Fruit fly (Drosophila melanogaster) whole organism, embryonic: ENCODE data around the gene CG32801.

ENCODE experiments used
- ATbp ChIP-seq: fragments of 200-800 bp; sonication (Bioruptor generic); optimal IDR thresholded peaks from 2 replicates; lab custom pipeline; 2017; ENCODE audit warnings: missing biosample characterization, mild to moderate bottlenecking, missing genetic modification characterization, missing genetic modification reagents
- CG10366 ChIP-seq: fragments of 200-800 bp; sonication (Bioruptor generic); IDR thresholded peaks from 2 replicates; pipeline ENCODE4 v1.3.6; 2022; ENCODE audit warnings: missing biosample characterization, missing genetic modification characterization
- CG11247 ChIP-seq: fragments of 200-800 bp; sonication (Bioruptor generic); IDR thresholded peaks from 2 replicates; pipeline ENCODE4 v1.3.6; 2022; ENCODE audit warnings: missing biosample characterization, missing genetic modification characterization
- CG11504 ChIP-seq: fragments of 200-800 bp; sonication (Bioruptor generic); optimal IDR thresholded peaks from 3 replicates; lab custom pipeline; 2019; ENCODE audit warnings: missing biosample characterization, mild to moderate bottlenecking, missing genetic modification characterization, moderate library complexity
- CG12071 ChIP-seq: fragments of 200-800 bp; sonication (Bioruptor generic); optimal IDR thresholded peaks from 3 replicates; lab custom pipeline; 2018; ENCODE audit warnings: missing biosample characterization, mild to moderate bottlenecking, missing genetic modification characterization
- CG1233 ChIP-seq: fragments of 200-800 bp; sonication (Bioruptor generic); optimal IDR thresholded peaks from 4 replicates; lab custom pipeline; 2018; ENCODE audit warnings: missing biosample characterization, mild to moderate bottlenecking, missing genetic modification characterization
- CG12659 ChIP-seq: fragments of 200-800 bp; sonication (Bioruptor generic); optimal IDR thresholded peaks from 3 replicates; lab custom pipeline; 2017; ENCODE audit warnings: mild to moderate bottlenecking, missing biosample characterization, missing genetic modification reagents, missing genetic modification characterization
- CG13123 ChIP-seq: fragments of 200-800 bp; sonication (Bioruptor generic); optimal IDR thresholded peaks from 2 replicates; lab custom pipeline; 2016; ENCODE audit warnings: missing biosample characterization, missing genetic modification characterization
- CG13287 ChIP-seq: fragments of 200-800 bp; sonication (Bioruptor generic); IDR thresholded peaks from 2 replicates; pipeline ENCODE4 v1.3.6; 2022; ENCODE audit warnings: missing biosample characterization, missing genetic modification characterization; ENCODE audit not compliant: partially characterized antibody
- CG13624 ChIP-seq: fragments of 200-800 bp; sonication (Bioruptor generic); optimal IDR thresholded peaks from 2 replicates; lab custom pipeline; 2016; ENCODE audit warnings: missing biosample characterization, missing genetic modification characterization
- CG18262 ChIP-seq: fragments of 200-800 bp; optimal IDR thresholded peaks from 3 replicates; lab custom pipeline; 2019; ENCODE audit warnings: missing biosample characterization, mild to moderate bottlenecking, missing genetic modification characterization, moderate library complexity
- CG18599 ChIP-seq: fragments of 200-800 bp; sonication (Bioruptor generic); optimal IDR thresholded peaks from 3 replicates; lab custom pipeline; 2017; ENCODE audit warnings: missing biosample characterization, missing genetic modification characterization, mild to moderate bottlenecking, moderate library complexity, missing genetic modification reagents
- CG2875 ChIP-seq: fragments of 200-800 bp; sonication (Bioruptor generic); optimal IDR thresholded peaks from 2 replicates; lab custom pipeline; 2017; ENCODE audit warnings: missing biosample characterization, mild to moderate bottlenecking, missing genetic modification characterization, missing genetic modification reagents
- CG31224 ChIP-seq: fragments of 200-800 bp; sonication (Bioruptor generic); IDR thresholded peaks from 2 replicates; pipeline ENCODE4 v1.3.6; 2022; ENCODE audit warnings: missing biosample characterization, missing genetic modification characterization
- CG42726 ChIP-seq: fragments of 200-800 bp; sonication (Bioruptor generic); IDR thresholded peaks from 2 replicates; pipeline ENCODE4 v1.3.6; 2022; ENCODE audit warnings: missing biosample characterization, missing genetic modification characterization; ENCODE audit not compliant: partially characterized antibody
- CG6689 ChIP-seq: fragments of 200-800 bp; sonication (Bioruptor generic); IDR thresholded peaks from 2 replicates; pipeline ENCODE4 v1.3.6; 2022; ENCODE audit warnings: missing biosample characterization, missing genetic modification characterization
- CG6765 ChIP-seq: fragments of 200-800 bp; sonication (Bioruptor generic); optimal IDR thresholded peaks from 3 replicates; lab custom pipeline; 2017; ENCODE audit warnings: missing biosample characterization, mild to moderate bottlenecking, missing genetic modification characterization
- CG7786 ChIP-seq: fragments of 200-800 bp; sonication (Bioruptor generic); optimal IDR thresholded peaks from 2 replicates; lab custom pipeline; 2016; ENCODE audit warnings: missing biosample characterization, missing genetic modification characterization
- CG8359 ChIP-seq: fragments of 200-800 bp; sonication (Bioruptor generic); optimal IDR thresholded peaks from 2 replicates; lab custom pipeline; 2017; ENCODE audit warnings: missing biosample characterization, mild to moderate bottlenecking, missing genetic modification characterization, borderline replicate concordance
- CG9437 ChIP-seq: fragments of 200-800 bp; sonication (Bioruptor generic); optimal IDR thresholded peaks from 2 replicates; lab custom pipeline; 2018; ENCODE audit warnings: missing biosample characterization, mild to moderate bottlenecking, missing genetic modification characterization
- D19A ChIP-seq: fragments of 200-800 bp; optimal IDR thresholded peaks from 3 replicates; lab custom pipeline; 2019; ENCODE audit warnings: missing biosample characterization, mild to moderate bottlenecking, missing genetic modification characterization, moderate library complexity
- Ets65A ChIP-seq: fragments of 200-800 bp; sonication (Bioruptor generic); peaks from one replicate; lab custom pipeline; 2016; ENCODE audit warnings: missing biosample characterization, missing genetic modification characterization
- Fer1 ChIP-seq: fragments of 200-800 bp; sonication (Bioruptor generic); optimal IDR thresholded peaks from 2 replicates; lab custom pipeline; 2017; ENCODE audit warnings: missing biosample characterization, mild to moderate bottlenecking, missing genetic modification characterization
- Gug ChIP-seq: fragments of 200-800 bp; sonication (Bioruptor generic); IDR thresholded peaks from 4 replicates; pipeline ENCODE4 v1.3.6; 2022; ENCODE audit warnings: missing biosample characterization, missing genetic modification characterization
- H2.0 ChIP-seq: fragments of 200-800 bp; sonication (Bioruptor generic); IDR thresholded peaks from 2 replicates; pipeline ENCODE4 v1.3.6; 2022; ENCODE audit warnings: missing biosample characterization, missing genetic modification characterization
- HHEX ChIP-seq: fragments of 200-800 bp; sonication (Bioruptor generic); optimal IDR thresholded peaks from 3 replicates; lab custom pipeline; 2017; ENCODE audit warnings: missing biosample characterization, mild to moderate bottlenecking, missing genetic modification characterization, missing genetic modification reagents
- Hmx ChIP-seq: fragments of 200-800 bp; sonication (Bioruptor generic); optimal IDR thresholded peaks from 2 replicates; lab custom pipeline; 2016; ENCODE audit warnings: missing biosample characterization, missing genetic modification characterization
- Hsf ChIP-seq: fragments of 200-800 bp; sonication (Bioruptor generic); optimal IDR thresholded peaks from 3 replicates; lab custom pipeline; 2016; ENCODE audit warnings: missing biosample characterization, missing genetic modification characterization
- NC2β ChIP-seq: fragments of 200-800 bp; sonication (Bioruptor generic); optimal IDR thresholded peaks from 2 replicates; lab custom pipeline; 2016; ENCODE audit warnings: missing biosample characterization, missing genetic modification characterization
- Oli ChIP-seq: fragments of 200-800 bp; sonication (Bioruptor generic); optimal IDR thresholded peaks from 2 replicates; lab custom pipeline; 2018; ENCODE audit warnings: missing biosample characterization, mild to moderate bottlenecking, missing genetic modification characterization, moderate library complexity
- PHDP ChIP-seq: fragments of 200-800 bp; sonication (Bioruptor generic); optimal IDR thresholded peaks from 3 replicates; lab custom pipeline; 2018; ENCODE audit warnings: missing biosample characterization, mild to moderate bottlenecking, missing genetic modification characterization, moderate library complexity
- Rx ChIP-seq: fragments of 200-800 bp; sonication (Bioruptor generic); IDR thresholded peaks from 2 replicates; pipeline ENCODE4 v1.3.6; 2022; ENCODE audit warnings: missing biosample characterization, missing genetic modification characterization
- Six4 ChIP-seq: fragments of 200-800 bp; sonication (Bioruptor generic); optimal IDR thresholded peaks from 2 replicates; lab custom pipeline; 2016; ENCODE audit warnings: missing biosample characterization, missing genetic modification characterization
- Sox102F ChIP-seq: fragments of 200-800 bp; sonication (Bioruptor generic); optimal IDR thresholded peaks from 2 replicates; lab custom pipeline; 2018; ENCODE audit warnings: missing biosample characterization, mild to moderate bottlenecking, missing genetic modification characterization, moderate library complexity
- Ssrp ChIP-seq: fragments of 200-800 bp; sonication (Bioruptor generic); optimal IDR thresholded peaks from 2 replicates; lab custom pipeline; 2018; ENCODE audit warnings: missing biosample characterization, mild to moderate bottlenecking, missing genetic modification characterization, moderate library complexity
- bab2 ChIP-seq: fragments of 200-800 bp; sonication (Bioruptor generic); optimal IDR thresholded peaks from 2 replicates; lab custom pipeline; 2016; ENCODE audit warnings: missing biosample characterization, missing genetic modification characterization
- dati ChIP-seq: fragments of 200-800 bp; sonication (Bioruptor generic); IDR thresholded peaks from 2 replicates; pipeline ENCODE4 v1.3.6; 2022; ENCODE audit warnings: missing biosample characterization, missing genetic modification characterization
- grau ChIP-seq: fragments of 200-800 bp; optimal IDR thresholded peaks from 3 replicates; lab custom pipeline; 2019; ENCODE audit warnings: missing biosample characterization, mild to moderate bottlenecking, missing genetic modification characterization, moderate library complexity
- gro ChIP-seq: fragments of 200-800 bp; sonication (Bioruptor generic); optimal IDR thresholded peaks from 2 replicates; lab custom pipeline; 2016; ENCODE audit warnings: missing biosample characterization, missing genetic modification characterization
- hth ChIP-seq: fragments of >200 bp; optimal IDR thresholded peaks from 2 replicates; lab custom pipeline; 2017; ENCODE audit warnings: inconsistent platforms
- maf-S ChIP-seq: fragments of 200-800 bp; sonication (Bioruptor generic); optimal IDR thresholded peaks from 2 replicates; lab custom pipeline; 2016; ENCODE audit warnings: missing biosample characterization, missing genetic modification characterization
- pan ChIP-seq, 4 experiments: fragments of >200 bp in 3 of 4; fragments of 200-800 bp in 1 of 4; sonication (Bioruptor generic) in 1 of 4; optimal IDR thresholded peaks in 3 of 4; IDR thresholded peaks in 1 of 4; 2 replicates each; pipeline versions ENCODE4 v1.3.6 to Lab custom; 2017 to 2022; ENCODE audit warnings: missing biosample characterization in 2 of 4, missing genetic modification characterization in 2 of 4, mixed read lengths in 1 of 4
- ro ChIP-seq: fragments of 200-800 bp; sonication (Bioruptor generic); IDR thresholded peaks from 2 replicates; pipeline ENCODE4 v1.3.6; 2022; ENCODE audit warnings: missing biosample characterization, missing genetic modification characterization
- salm ChIP-seq: fragments of 200-800 bp; sonication (Bioruptor generic); optimal IDR thresholded peaks from 2 replicates; lab custom pipeline; 2018; ENCODE audit warnings: missing biosample characterization, mild to moderate bottlenecking, missing genetic modification characterization
- shn ChIP-seq: fragments of 200-800 bp; sonication (Bioruptor generic); optimal IDR thresholded peaks from 3 replicates; lab custom pipeline; 2016; ENCODE audit warnings: missing biosample characterization, missing genetic modification characterization
- sima ChIP-seq: fragments of 200-800 bp; sonication (Bioruptor generic); optimal IDR thresholded peaks from 2 replicates; lab custom pipeline; 2016; ENCODE audit warnings: missing biosample characterization, missing genetic modification characterization
- slbo ChIP-seq: fragments of 200-800 bp; sonication (Bioruptor generic); IDR thresholded peaks from 2 replicates; pipeline ENCODE4 v1.3.6; 2022; ENCODE audit warnings: missing biosample characterization, missing genetic modification characterization
- tap ChIP-seq: fragments of 200-800 bp; optimal IDR thresholded peaks from 3 replicates; lab custom pipeline; 2019; ENCODE audit warnings: missing biosample characterization, mild to moderate bottlenecking, missing genetic modification characterization, moderate library complexity
- toy ChIP-seq: fragments of 200-800 bp; sonication (Bioruptor generic); IDR thresholded peaks from 2 replicates; pipeline ENCODE4 v1.3.6; 2022; ENCODE audit warnings: missing biosample characterization, missing genetic modification characterization
- unpg ChIP-seq: fragments of 200-800 bp; sonication (Bioruptor generic); optimal IDR thresholded peaks from 3 replicates; lab custom pipeline; 2018; ENCODE audit warnings: missing biosample characterization, mild to moderate bottlenecking, missing genetic modification characterization, moderate library complexity

CG32801 gene

DNA sequence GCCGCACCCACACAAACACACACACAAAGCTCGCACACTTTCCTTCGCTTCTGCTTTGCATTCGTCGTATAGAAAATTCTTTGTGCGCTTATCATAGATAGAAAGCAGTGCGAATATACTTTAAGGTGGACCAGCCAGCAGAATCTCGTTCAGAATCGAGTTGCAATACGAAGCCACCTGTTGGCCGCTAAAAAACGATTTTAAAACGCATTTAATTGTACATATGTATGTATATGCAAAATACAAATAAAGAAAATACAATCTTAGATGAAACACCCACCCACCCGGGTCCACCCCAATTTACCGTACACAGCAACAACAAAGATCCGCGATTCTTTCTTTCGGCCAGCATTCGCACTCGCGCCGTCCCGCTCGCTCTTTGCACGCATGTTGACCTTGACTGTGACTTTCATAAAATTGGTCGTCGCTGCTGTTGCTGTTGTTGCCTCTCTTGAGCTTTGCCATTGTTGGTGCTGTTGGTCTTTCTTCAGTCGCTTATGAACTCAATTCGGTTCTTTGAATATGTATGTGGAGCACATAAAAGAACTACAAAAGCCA is 45.6 kb upstream of the CG32801 start (continued):
- TF ChIP-seq shn (GFP tag; lab: Kevin White, UChicago), result no peak
- peak; percentile 51; the same call in 1 of the 2 replicates for TF ChIP-seq CG11247 (GFP tag; lab: Robert Waterston, UW)
- TF ChIP-seq Gug, result peak; percentile 38; the same call in 1 of the 4 replicates
- TF ChIP-seq Ets65A (GFP tag; lab: Kevin White, UChicago), result peak; percentile 60
- no peak for TF ChIP-seq D19A (tag; lab: Kevin White, UChicago)
- peak; percentile 70 for TF ChIP-seq gro (GFP tag; lab: Kevin White, UChicago)
- TF ChIP-seq maf-S (GFP tag; lab: Kevin White, UChicago), result peak; percentile 33
- TF ChIP-seq bab2 (GFP tag; lab: Kevin White, UChicago), result peak; percentile 12
- TF ChIP-seq HHEX (GFP tag; lab: Kevin White, UChicago), result peak; percentile 49
- peak; percentile 32 for TF ChIP-seq CG13624 (GFP tag; lab: Kevin White, UChicago)
- peak; percentile 45 for TF ChIP-seq CG10366 (GFP tag; lab: Robert Waterston, UW)
- TF ChIP-seq slbo (GFP tag; lab: Robert Waterston, UW), result peak; percentile 81
- TF ChIP-seq CG6765, result peak; percentile 62
- TF ChIP-seq CG11504, result peak; percentile 22
- TF ChIP-seq Ssrp (tag; lab: Kevin White, UChicago), result peak; percentile 9
- peak; percentile 64 for TF ChIP-seq unpg
- TF ChIP-seq dati (GFP tag; lab: Robert Waterston, UW), result no peak
- TF ChIP-seq CG6689, result peak; percentile 55
- no peak for TF ChIP-seq hth
- peak; percentile 27 for TF ChIP-seq Sox102F (GFP tag; lab: Kevin White, UChicago)
- no peak for TF ChIP-seq CG42726 (GFP tag; lab: Robert Waterston, UW)
- TF ChIP-seq CG7786 (GFP tag; lab: Kevin White, UChicago), result peak; percentile 54
- no peak for TF ChIP-seq NC2β (GFP tag; lab: Kevin White, UChicago)
- TF ChIP-seq pan (optimal IDR thresholded peaks at IDR 0.05; lab: Kevin White, UChicago), result no peak
- peak in 1 of 2 experiments; percentile 27 for TF ChIP-seq pan (GFP tag; optimal IDR thresholded peaks at IDR 0.05 in 1 of 2, IDR thresholded peaks at IDR 0.05 in 1 of 2)
- TF ChIP-seq salm (tag; lab: Kevin White, UChicago), result no peak
- TF ChIP-seq CG31224 (GFP tag; lab: Robert Waterston, UW), result peak; percentile 42; the same call in 1 of the 2 replicates
- TF ChIP-seq CG12071 (GFP tag; lab: Kevin White, UChicago), result peak; percentile 60
- peak; percentile 31 for TF ChIP-seq ATbp (GFP tag; lab: Kevin White, UChicago)
- TF ChIP-seq CG18262, result peak; percentile 15
- TF ChIP-seq CG18599 (GFP tag; lab: Kevin White, UChicago), result peak; percentile 87
- peak; percentile 62 for TF ChIP-seq grau (tag; lab: Kevin White, UChicago)
- TF ChIP-seq H2.0 (GFP tag; lab: Robert Waterston, UW), result peak; percentile 35; the same call in 1 of the 2 replicates
- TF ChIP-seq CG9437 (GFP tag; lab: Kevin White, UChicago), result peak; percentile 32
- peak; percentile 36 for TF ChIP-seq CG1233
- TF ChIP-seq PHDP (tag; lab: Kevin White, UChicago), result peak; percentile 78
- peak; percentile 42 for TF ChIP-seq Oli (tag; lab: Kevin White, UChicago)
- no peak for TF ChIP-seq ro (GFP tag; lab: Robert Waterston, UW)
- no peak for TF ChIP-seq CG2875
- no peak for TF ChIP-seq Six4 (GFP tag; lab: Kevin White, UChicago)
- no peak for TF ChIP-seq tap (tag; lab: Kevin White, UChicago)
- no peak for TF ChIP-seq sima (GFP tag; lab: Kevin White, UChicago)
- TF ChIP-seq Hsf (GFP tag; lab: Kevin White, UChicago), result peak; percentile 42
- TF ChIP-seq toy (GFP tag; lab: Robert Waterston, UW), result peak; percentile 55; the same call in 1 of the 2 replicates
- TF ChIP-seq CG13287 (GFP tag; lab: Robert Waterston, UW), result no peak
- no peak for TF ChIP-seq CG8359 (GFP tag; lab: Kevin White, UChicago)
- peak; percentile 6 for TF ChIP-seq Hmx (GFP tag; lab: Kevin White, UChicago)
- peak; percentile 41 for TF ChIP-seq CG12659
- TF ChIP-seq CG13123 (GFP tag; lab: Kevin White, UChicago), result no peak
- peak; percentile 29; the same call in 1 of the 2 replicates for TF ChIP-seq Rx (GFP tag; lab: Robert Waterston, UW)
- peak; percentile 70 for TF ChIP-seq Fer1 (GFP tag; lab: Kevin White, UChicago)
